Fruit fly (Drosophila melanogaster) whole organism, embryonic: Measurements from ENCODE around the gene JIL-1.

Experiments used
- CG10274 ChIP-seq: fragments of 200-800 bp; sonication (Bioruptor generic); optimal IDR thresholded peaks from 3 replicates; lab custom pipeline; 2017; ENCODE audit warnings: missing biosample characterization, mild to moderate bottlenecking, missing genetic modification characterization
- CG10462 ChIP-seq: fragments of 200-800 bp; sonication (Bioruptor generic); optimal IDR thresholded peaks from 2 replicates; lab custom pipeline; 2016; ENCODE audit warnings: missing biosample characterization, missing genetic modification characterization
- CG10543 ChIP-seq: fragments of 200-800 bp; sonication (Bioruptor generic); optimal IDR thresholded peaks from 3 replicates; lab custom pipeline; 2017; ENCODE audit warnings: missing biosample characterization, mild to moderate bottlenecking, missing genetic modification characterization, moderate library complexity
- CG14860 ChIP-seq: fragments of 200-800 bp; sonication (Bioruptor generic); IDR thresholded peaks from 3 replicates; pipeline ENCODE4 v1.3.6; 2022; ENCODE audit warnings: missing biosample characterization, missing genetic modification characterization; ENCODE audit not compliant: partially characterized antibody
- CG1647 ChIP-seq: fragments of 200-800 bp; sonication (Bioruptor generic); optimal IDR thresholded peaks from 3 replicates; lab custom pipeline; 2016; ENCODE audit warnings: missing biosample characterization, missing genetic modification characterization
- CG17186 ChIP-seq: fragments of 200-800 bp; sonication (Bioruptor generic); optimal IDR thresholded peaks from 3 replicates; lab custom pipeline; 2017; ENCODE audit warnings: missing biosample characterization, missing genetic modification reagents, missing genetic modification characterization
- CG17361 ChIP-seq: fragments of 200-800 bp; sonication (Bioruptor generic); IDR thresholded peaks from 3 replicates; pipeline ENCODE4 v1.3.6; 2022; ENCODE audit warnings: missing biosample characterization, missing genetic modification characterization
- CG1792 ChIP-seq: fragments of 200-800 bp; sonication (Bioruptor generic); optimal IDR thresholded peaks from 2 replicates; lab custom pipeline; 2016; ENCODE audit warnings: missing biosample characterization, missing genetic modification characterization
- CG18262 ChIP-seq: fragments of 200-800 bp; optimal IDR thresholded peaks from 3 replicates; lab custom pipeline; 2019; ENCODE audit warnings: missing biosample characterization, mild to moderate bottlenecking, missing genetic modification characterization, moderate library complexity
- CG18764 ChIP-seq: fragments of 200-800 bp; sonication (Bioruptor generic); optimal IDR thresholded peaks from 3 replicates; lab custom pipeline; 2016; ENCODE audit warnings: missing biosample characterization, missing genetic modification characterization
- CG2712 ChIP-seq: fragments of 200-800 bp; optimal IDR thresholded peaks from 3 replicates; lab custom pipeline; 2019; ENCODE audit warnings: missing biosample characterization, mild to moderate bottlenecking, missing genetic modification characterization, moderate library complexity
- CG3065 ChIP-seq: fragments of 200-800 bp; sonication (Bioruptor generic); optimal IDR thresholded peaks from 2 replicates; lab custom pipeline; 2016; ENCODE audit warnings: missing biosample characterization, missing genetic modification characterization
- CG3726 ChIP-seq: fragments of 200-800 bp; sonication (Bioruptor generic); IDR thresholded peaks from 3 replicates; pipeline ENCODE4, ENCODE4 v1.3.6; 2022; ENCODE audit warnings: missing biosample characterization, missing genetic modification characterization
- CG3847 ChIP-seq: fragments of 200-800 bp; sonication (Bioruptor generic); IDR thresholded peaks from 2 replicates; pipeline ENCODE4 v1.3.6; 2022; ENCODE audit warnings: missing biosample characterization, missing genetic modification characterization
- CG4282 ChIP-seq: fragments of 200-800 bp; sonication (Bioruptor generic); optimal IDR thresholded peaks from 2 replicates; lab custom pipeline; 2016; ENCODE audit warnings: missing biosample characterization, missing genetic modification characterization
- CG4424 ChIP-seq: fragments of 200-800 bp; sonication (Bioruptor generic); optimal IDR thresholded peaks from 3 replicates; lab custom pipeline; 2016; ENCODE audit warnings: missing biosample characterization, missing genetic modification characterization
- CG7271 ChIP-seq: fragments of 200-800 bp; sonication (Bioruptor generic); optimal IDR thresholded peaks from 2 replicates; lab custom pipeline; 2018; ENCODE audit warnings: missing biosample characterization, mild to moderate bottlenecking, missing genetic modification characterization, moderate library complexity
- CG8290 ChIP-seq, 3 experiments: fragments of 200-800 bp; sonication (Bioruptor generic); optimal IDR thresholded peaks; 2 replicates each; lab custom pipeline; 2016 to 2019; ENCODE audit warnings: missing biosample characterization in 3 of 3, missing genetic modification characterization in 3 of 3, mild to moderate bottlenecking in 2 of 3, moderate library complexity in 1 of 3
- CG9437 ChIP-seq: fragments of 200-800 bp; sonication (Bioruptor generic); optimal IDR thresholded peaks from 2 replicates; lab custom pipeline; 2018; ENCODE audit warnings: missing biosample characterization, mild to moderate bottlenecking, missing genetic modification characterization
- CG9727 ChIP-seq: fragments of 200-800 bp; sonication (Bioruptor generic); optimal IDR thresholded peaks from 3 replicates; lab custom pipeline; 2017; ENCODE audit warnings: missing biosample characterization, mild to moderate bottlenecking, missing genetic modification characterization
- Dip3 ChIP-seq: fragments of 200-800 bp; sonication (Bioruptor generic); optimal IDR thresholded peaks from 3 replicates; lab custom pipeline; 2016; ENCODE audit warnings: missing biosample characterization, missing genetic modification characterization
- E2f2 ChIP-seq: fragments of 200-800 bp; sonication (Bioruptor generic); IDR thresholded peaks from 2 replicates; pipeline ENCODE4 v1.3.6; 2022; ENCODE audit warnings: missing biosample characterization, missing genetic modification characterization
- Jarid2 ChIP-seq: fragments of 200-800 bp; sonication (Bioruptor generic); optimal IDR thresholded peaks from 3 replicates; lab custom pipeline; 2017; ENCODE audit warnings: mild to moderate bottlenecking, missing biosample characterization, missing genetic modification reagents, missing genetic modification characterization
- MTF-1 ChIP-seq: fragments of 200-800 bp; sonication (Bioruptor generic); optimal IDR thresholded peaks from 2 replicates; lab custom pipeline; 2018; ENCODE audit warnings: missing biosample characterization, mild to moderate bottlenecking, missing genetic modification characterization, borderline replicate concordance
- Nf-YB ChIP-seq: fragments of 200-800 bp; sonication (Bioruptor generic); optimal IDR thresholded peaks from 3 replicates; lab custom pipeline; 2019; ENCODE audit warnings: missing biosample characterization, mild to moderate bottlenecking, missing genetic modification characterization, moderate library complexity
- Oli ChIP-seq: fragments of 200-800 bp; sonication (Bioruptor generic); optimal IDR thresholded peaks from 2 replicates; lab custom pipeline; 2018; ENCODE audit warnings: missing biosample characterization, mild to moderate bottlenecking, missing genetic modification characterization, moderate library complexity
- Rx ChIP-seq: fragments of 200-800 bp; sonication (Bioruptor generic); IDR thresholded peaks from 2 replicates; pipeline ENCODE4 v1.3.6; 2022; ENCODE audit warnings: missing biosample characterization, missing genetic modification characterization
- Spps ChIP-seq: fragments of 200-800 bp; sonication (Bioruptor generic); optimal IDR thresholded peaks from 2 replicates; lab custom pipeline; 2018; ENCODE audit warnings: missing biosample characterization, mild to moderate bottlenecking, missing genetic modification characterization
- btn ChIP-seq: fragments of 200-800 bp; sonication (Bioruptor generic); optimal IDR thresholded peaks from 2 replicates; lab custom pipeline; 2016; ENCODE audit warnings: missing biosample characterization, missing genetic modification characterization
- croc ChIP-seq: fragments of 200-800 bp; sonication (Bioruptor generic); conservative IDR thresholded peaks from 3 replicates; pipeline ENCODE4 v1.3.6; 2022; ENCODE audit warnings: missing biosample characterization, missing genetic modification characterization
- dan ChIP-seq: fragments of 200-800 bp; sonication (Bioruptor generic); IDR thresholded peaks from 2 replicates; pipeline ENCODE4 v1.3.6; 2022; ENCODE audit warnings: missing biosample characterization, missing genetic modification characterization
- dmrt11E ChIP-seq: fragments of 200-800 bp; sonication (Bioruptor generic); optimal IDR thresholded peaks from 3 replicates; lab custom pipeline; 2018; ENCODE audit warnings: missing biosample characterization, mild to moderate bottlenecking, missing genetic modification characterization, moderate library complexity
- en ChIP-seq: fragments of 200-800 bp; sonication (Bioruptor generic); optimal IDR thresholded peaks from 2 replicates; lab custom pipeline; 2016; ENCODE audit warnings: missing biosample characterization, missing genetic modification characterization
- eve ChIP-seq, 2 experiments: fragments of >200 bp; optimal IDR thresholded peaks; 2 replicates each; lab custom pipeline; 2017; ENCODE audit warnings: missing biosample characterization in 2 of 2, missing genetic modification characterization in 2 of 2
- ftz-f1 ChIP-seq: fragments of 200-800 bp; sonication (Bioruptor generic); optimal IDR thresholded peaks from 2 replicates; lab custom pipeline; 2016; ENCODE audit warnings: missing biosample characterization, missing genetic modification characterization
- hb ChIP-seq: fragments of 200-800 bp; sonication (Bioruptor generic); IDR thresholded peaks from 3 replicates; pipeline ENCODE4 v1.3.6; 2022; ENCODE audit warnings: missing biosample characterization, missing genetic modification characterization; ENCODE audit not compliant: partially characterized antibody
- hkb ChIP-seq, 2 experiments: fragments of 200-800 bp in 1 of 2; fragments of >200 bp in 1 of 2; sonication (Bioruptor generic) in 1 of 2; IDR thresholded peaks in 1 of 2; optimal IDR thresholded peaks in 1 of 2; 2 replicates each; pipeline versions ENCODE4 v1.3.6 to Lab custom; 2017 to 2022; ENCODE audit warnings: missing biosample characterization in 1 of 2, missing genetic modification characterization in 1 of 2
- jigr1 ChIP-seq: fragments of 200-800 bp; sonication (Bioruptor generic); IDR thresholded peaks from 3 replicates; pipeline ENCODE4 v1.3.6; 2022; ENCODE audit warnings: missing biosample characterization, missing genetic modification characterization
- mld ChIP-seq: fragments of 200-800 bp; sonication (Bioruptor generic); IDR thresholded peaks from 3 replicates; pipeline ENCODE4 v1.3.6; 2022; ENCODE audit warnings: missing biosample characterization, missing genetic modification characterization; ENCODE audit not compliant: partially characterized antibody
- nmo ChIP-seq: fragments of 200-800 bp; sonication (Bioruptor generic); optimal IDR thresholded peaks from 2 replicates; lab custom pipeline; 2018; ENCODE audit warnings: missing biosample characterization, mild to moderate bottlenecking, missing genetic modification characterization, moderate library complexity
- nom ChIP-seq: fragments of 200-800 bp; sonication (Bioruptor generic); optimal IDR thresholded peaks from 2 replicates; lab custom pipeline; 2017; ENCODE audit warnings: missing biosample characterization, missing genetic modification characterization, mild to moderate bottlenecking, moderate library complexity, missing genetic modification reagents
- pfk ChIP-seq: fragments of 200-800 bp; sonication (Bioruptor generic); optimal IDR thresholded peaks from 2 replicates; lab custom pipeline; 2018; ENCODE audit warnings: missing biosample characterization, mild to moderate bottlenecking, missing genetic modification characterization, moderate library complexity
- pho ChIP-seq: fragments of 200-800 bp; sonication (Bioruptor generic); optimal IDR thresholded peaks from 2 replicates; lab custom pipeline; 2016; ENCODE audit warnings: missing biosample characterization, missing genetic modification characterization
- prd ChIP-seq, 3 experiments: fragments of >200 bp in 2 of 3; fragments of 200-800 bp in 1 of 3; sonication (Bioruptor generic) in 1 of 3; optimal IDR thresholded peaks in 2 of 3; IDR thresholded peaks in 1 of 3; 2 replicates in 2 of 3; 3 replicates in 1 of 3; pipeline versions ENCODE4 v1.3.6 to Lab custom; 2017 to 2022; ENCODE audit warnings: missing biosample characterization in 1 of 3, missing genetic modification characterization in 1 of 3
- shn ChIP-seq: fragments of 200-800 bp; sonication (Bioruptor generic); optimal IDR thresholded peaks from 3 replicates; lab custom pipeline; 2016; ENCODE audit warnings: missing biosample characterization, missing genetic modification characterization
- stc ChIP-seq: fragments of 200-800 bp; sonication (Bioruptor generic); IDR thresholded peaks from 2 replicates; pipeline ENCODE4 v1.3.6; 2022; ENCODE audit warnings: missing biosample characterization, missing genetic modification characterization
- tin ChIP-seq: fragments of 200-800 bp; sonication (Bioruptor generic); optimal IDR thresholded peaks from 3 replicates; lab custom pipeline; 2016; ENCODE audit warnings: missing biosample characterization, missing genetic modification characterization

Gene JIL-1

dm6 chr3L:11084557-11085231, 8.3 kb downstream of the JIL-1 start (continued):
- TF ChIP-seq nmo (GFP tag; lab: Kevin White, UChicago): peak; percentile 98
- peak; percentile 87 for TF ChIP-seq jigr1 (GFP tag; lab: Robert Waterston, UW)
- peak; percentile 90 for TF ChIP-seq CG3847 (GFP tag; lab: Robert Waterston, UW)
- peak; percentile 95 for TF ChIP-seq Rx (GFP tag; lab: Robert Waterston, UW)
- peak; percentile 90 for TF ChIP-seq CG4282 (GFP tag; lab: Kevin White, UChicago)
- peak; percentile 95 for TF ChIP-seq CG1792
- TF ChIP-seq ftz-f1: no peak
- peak; percentile 88 for TF ChIP-seq Nf-YB (GFP tag; lab: Kevin White, UChicago)
- peak; percentile 82 for TF ChIP-seq CG17186 (GFP tag; lab: Kevin White, UChicago)
- no peak for TF ChIP-seq hb (GFP tag; lab: Robert Waterston, UW)
- peak; percentile 98 for TF ChIP-seq CG2712 (tag; lab: Kevin White, UChicago)
- peak; percentile 89 for TF ChIP-seq CG7271 (tag; lab: Kevin White, UChicago)
- peak in 1 of 2 experiments; percentile 72 for TF ChIP-seq eve (GFP tag; optimal IDR thresholded peaks at IDR 0.05; lab: Kevin White, UChicago)
- peak; percentile 94 for TF ChIP-seq en (GFP tag; lab: Kevin White, UChicago)
- TF ChIP-seq MTF-1 (GFP tag; lab: Kevin White, UChicago): peak; percentile 86
- TF ChIP-seq Dip3 (GFP tag; lab: Kevin White, UChicago): peak; percentile 89
- TF ChIP-seq CG8290 (GFP tag; optimal IDR thresholded peaks at IDR 0.05; lab: Kevin White, UChicago): peak; percentile 95
- TF ChIP-seq CG8290 (tag; optimal IDR thresholded peaks at IDR 0.05; lab: Kevin White, UChicago): peak in 1 of 2 experiments; percentile 77
- TF ChIP-seq CG9437 (GFP tag; lab: Kevin White, UChicago): peak; percentile 92
- peak; percentile 98 for TF ChIP-seq dmrt11E (tag; lab: Kevin White, UChicago)
- peak; percentile 91 for TF ChIP-seq CG3065
- peak; percentile 96 for TF ChIP-seq CG3726 (GFP tag; lab: Robert Waterston, UW)
- TF ChIP-seq CG1647 (GFP tag; lab: Kevin White, UChicago): peak; percentile 91
- TF ChIP-seq CG17361 (GFP tag; lab: Robert Waterston, UW): peak; percentile 97
- TF ChIP-seq stc (GFP tag; lab: Robert Waterston, UW): peak; percentile 95
- peak; percentile 96 for TF ChIP-seq btn (GFP tag; lab: Kevin White, UChicago)
- peak; percentile 92 for TF ChIP-seq shn (GFP tag; lab: Kevin White, UChicago)
- TF ChIP-seq Jarid2 (GFP tag; lab: Kevin White, UChicago): peak; percentile 83
- peak; percentile 97 for TF ChIP-seq CG10462 (GFP tag; lab: Kevin White, UChicago)
- TF ChIP-seq mld (GFP tag; lab: Robert Waterston, UW): no peak
- peak; percentile 98 for TF ChIP-seq Oli (tag; lab: Kevin White, UChicago)
- peak; percentile 98 for TF ChIP-seq CG9727 (GFP tag; lab: Kevin White, UChicago)
- TF ChIP-seq prd (optimal IDR thresholded peaks at IDR 0.05; lab: Kevin White, UChicago): no peak
- peak; percentile 98 for TF ChIP-seq prd (GFP tag; IDR thresholded peaks at IDR 0.05; lab: Robert Waterston, UW)
- peak; percentile 96 for TF ChIP-seq CG18764 (GFP tag; lab: Kevin White, UChicago)
- TF ChIP-seq pho (GFP tag; lab: Kevin White, UChicago): peak; percentile 90
- no peak for TF ChIP-seq hkb (optimal IDR thresholded peaks at IDR 0.05; lab: Kevin White, UChicago)
- peak; percentile 98 for TF ChIP-seq hkb (GFP tag; IDR thresholded peaks at IDR 0.05; lab: Robert Waterston, UW)
- peak; percentile 96 for TF ChIP-seq Spps (tag; lab: Kevin White, UChicago)
- TF ChIP-seq CG14860 (GFP tag; lab: Robert Waterston, UW): no peak
- peak; percentile 80 for TF ChIP-seq E2f2 (GFP tag; lab: Robert Waterston, UW)
- TF ChIP-seq CG10543 (GFP tag; lab: Kevin White, UChicago): peak; percentile 66
- peak; percentile 97 for TF ChIP-seq tin
- peak; percentile 73 for TF ChIP-seq CG10274
- TF ChIP-seq CG18262 (tag; lab: Kevin White, UChicago): peak; percentile 98
- peak; percentile 94 for TF ChIP-seq croc (GFP tag; lab: Robert Waterston, UW)
- TF ChIP-seq nom: peak; percentile 93
- peak; percentile 24 for TF ChIP-seq pfk (GFP tag; lab: Kevin White, UChicago)
- peak; percentile 87 for TF ChIP-seq dan (GFP tag; lab: Robert Waterston, UW)
- peak; percentile 98 for TF ChIP-seq CG4424 (GFP tag; lab: Kevin White, UChicago)
